Fruit fly (Drosophila melanogaster) whole organism, embryonic: ENCODE measurements around the gene CG43880.
A peak's percentile ranks its signal among the peaks of the same experiment; 100 is the strongest.

ENCODE experiments used
- BEAF-32 ChIP-seq: fragments of 200-800 bp; sonication (Bioruptor generic); optimal IDR thresholded peaks from 3 replicates; lab custom pipeline; 2017; ENCODE audit warnings: missing biosample characterization, missing genetic modification characterization, mild to moderate bottlenecking, moderate library complexity, missing genetic modification reagents
- CG10147 ChIP-seq: fragments of 200-800 bp; sonication (Bioruptor generic); optimal IDR thresholded peaks from 2 replicates; lab custom pipeline; 2019; ENCODE audit warnings: missing biosample characterization, mild to moderate bottlenecking, missing genetic modification characterization, moderate library complexity
- CG10267 ChIP-seq: fragments of 200-800 bp; sonication (Bioruptor generic); optimal IDR thresholded peaks from 2 replicates; lab custom pipeline; 2018; ENCODE audit warnings: missing biosample characterization, mild to moderate bottlenecking, missing genetic modification characterization, moderate library complexity
- CG10274 ChIP-seq: fragments of 200-800 bp; sonication (Bioruptor generic); optimal IDR thresholded peaks from 3 replicates; lab custom pipeline; 2017; ENCODE audit warnings: missing biosample characterization, mild to moderate bottlenecking, missing genetic modification characterization
- CG13287 ChIP-seq: fragments of 200-800 bp; sonication (Bioruptor generic); IDR thresholded peaks from 2 replicates; pipeline ENCODE4 v1.3.6; 2022; ENCODE audit warnings: missing biosample characterization, missing genetic modification characterization; ENCODE audit not compliant: partially characterized antibody
- CG1602 ChIP-seq: fragments of 200-800 bp; sonication (Bioruptor generic); optimal IDR thresholded peaks from 3 replicates; lab custom pipeline; 2016; ENCODE audit warnings: missing biosample characterization, missing genetic modification characterization
- CG1603 ChIP-seq: fragments of 200-800 bp; sonication (Bioruptor generic); optimal IDR thresholded peaks from 2 replicates; lab custom pipeline; 2019; ENCODE audit warnings: missing biosample characterization, mild to moderate bottlenecking, missing genetic modification characterization, moderate library complexity
- CG16813 ChIP-seq: fragments of 200-800 bp; sonication (Bioruptor generic); IDR thresholded peaks from 3 replicates; pipeline ENCODE4 v1.3.6; 2022; ENCODE audit warnings: missing biosample characterization, missing genetic modification characterization; ENCODE audit not compliant: partially characterized antibody
- CG18764 ChIP-seq: fragments of 200-800 bp; sonication (Bioruptor generic); optimal IDR thresholded peaks from 3 replicates; lab custom pipeline; 2016; ENCODE audit warnings: missing biosample characterization, missing genetic modification characterization
- CG2116 ChIP-seq: fragments of 200-800 bp; sonication (Bioruptor generic); optimal IDR thresholded peaks from 3 replicates; lab custom pipeline; 2018; ENCODE audit warnings: missing biosample characterization, mild to moderate bottlenecking, missing genetic modification characterization
- CG2129 ChIP-seq: fragments of 200-800 bp; sonication (Bioruptor generic); IDR thresholded peaks from 2 replicates; pipeline ENCODE4 v1.3.6; 2022; ENCODE audit warnings: missing biosample characterization, missing genetic modification characterization; ENCODE audit not compliant: partially characterized antibody
- CG3065 ChIP-seq: fragments of 200-800 bp; sonication (Bioruptor generic); optimal IDR thresholded peaks from 2 replicates; lab custom pipeline; 2016; ENCODE audit warnings: missing biosample characterization, missing genetic modification characterization
- CG4730 ChIP-seq: fragments of 200-800 bp; sonication (Bioruptor generic); IDR thresholded peaks from 2 replicates; pipeline ENCODE4 v1.3.6; 2022; ENCODE audit warnings: missing biosample characterization, missing genetic modification characterization
- CG6791 ChIP-seq: fragments of 200-800 bp; sonication (Bioruptor generic); IDR thresholded peaks from 3 replicates; pipeline ENCODE4 v1.3.6; 2022; ENCODE audit warnings: missing biosample characterization, missing genetic modification characterization; ENCODE audit not compliant: partially characterized antibody
- CG7987 ChIP-seq: fragments of 200-800 bp; sonication (Bioruptor generic); optimal IDR thresholded peaks from 2 replicates; lab custom pipeline; 2018; ENCODE audit warnings: missing biosample characterization, mild to moderate bottlenecking, missing genetic modification characterization, moderate library complexity
- CG8281 ChIP-seq: fragments of 200-800 bp; sonication (Bioruptor generic); optimal IDR thresholded peaks from 2 replicates; lab custom pipeline; 2018; ENCODE audit warnings: missing biosample characterization, mild to moderate bottlenecking, missing genetic modification characterization, moderate library complexity
- CG8290 ChIP-seq, 3 experiments: fragments of 200-800 bp; sonication (Bioruptor generic); optimal IDR thresholded peaks; 2 replicates each; lab custom pipeline; 2016 to 2019; ENCODE audit warnings: missing biosample characterization in 3 of 3, missing genetic modification characterization in 3 of 3, mild to moderate bottlenecking in 2 of 3, moderate library complexity in 1 of 3
- CG8478 ChIP-seq: fragments of >200 bp; optimal IDR thresholded peaks from 2 replicates; lab custom pipeline; 2018
- CG9797 ChIP-seq: fragments of 200-800 bp; sonication (Bioruptor generic); optimal IDR thresholded peaks from 3 replicates; lab custom pipeline; 2018; ENCODE audit warnings: missing biosample characterization, mild to moderate bottlenecking, missing genetic modification characterization
- D19B ChIP-seq: fragments of 200-800 bp; sonication (Bioruptor generic); optimal IDR thresholded peaks from 2 replicates; lab custom pipeline; 2017; ENCODE audit warnings: missing biosample characterization, mild to moderate bottlenecking, missing genetic modification characterization
- Dp ChIP-seq: fragments of 200-800 bp; sonication (Bioruptor generic); optimal IDR thresholded peaks from 2 replicates; lab custom pipeline; 2018; ENCODE audit warnings: missing biosample characterization, mild to moderate bottlenecking, missing genetic modification characterization, moderate library complexity
- Dref ChIP-seq: fragments of 200-800 bp; sonication (Bioruptor generic); IDR thresholded peaks from 2 replicates; pipeline ENCODE4 v1.3.6; 2022; ENCODE audit warnings: missing biosample characterization, missing genetic modification characterization
- E2f1 ChIP-seq: fragments of 200-800 bp; sonication (Bioruptor generic); IDR thresholded peaks from 2 replicates; pipeline ENCODE4 v1.3.6; 2022; ENCODE audit warnings: missing biosample characterization, missing genetic modification characterization
- E2f2 ChIP-seq: fragments of 200-800 bp; sonication (Bioruptor generic); IDR thresholded peaks from 2 replicates; pipeline ENCODE4 v1.3.6; 2022; ENCODE audit warnings: missing biosample characterization, missing genetic modification characterization
- Ets97D ChIP-seq: fragments of 200-800 bp; sonication (Bioruptor generic); optimal IDR thresholded peaks from 3 replicates; lab custom pipeline; 2016; ENCODE audit warnings: missing biosample characterization, missing genetic modification characterization
- Lhr ChIP-seq: fragments of 200-800 bp; sonication (Bioruptor generic); optimal IDR thresholded peaks from 3 replicates; lab custom pipeline; 2017; ENCODE audit warnings: mild to moderate bottlenecking, missing biosample characterization, missing genetic modification reagents, missing genetic modification characterization
- Myb ChIP-seq: fragments of 200-800 bp; sonication (Bioruptor generic); optimal IDR thresholded peaks from 2 replicates; lab custom pipeline; 2016; ENCODE audit warnings: missing biosample characterization, missing genetic modification characterization
- Opbp ChIP-seq: fragments of 200-800 bp; sonication (Bioruptor generic); IDR thresholded peaks from 3 replicates; pipeline ENCODE4 v1.3.6; 2022; ENCODE audit warnings: missing biosample characterization, missing genetic modification characterization; ENCODE audit not compliant: partially characterized antibody
- PHDP ChIP-seq: fragments of 200-800 bp; sonication (Bioruptor generic); optimal IDR thresholded peaks from 3 replicates; lab custom pipeline; 2018; ENCODE audit warnings: missing biosample characterization, mild to moderate bottlenecking, missing genetic modification characterization, moderate library complexity
- Scr ChIP-seq: fragments of 200-800 bp; sonication (Bioruptor generic); IDR thresholded peaks from 2 replicates; pipeline ENCODE4 v1.3.6; 2022; ENCODE audit warnings: missing biosample characterization, missing genetic modification characterization; ENCODE audit not compliant: partially characterized antibody
- Ssrp ChIP-seq: fragments of 200-800 bp; sonication (Bioruptor generic); optimal IDR thresholded peaks from 2 replicates; lab custom pipeline; 2018; ENCODE audit warnings: missing biosample characterization, mild to moderate bottlenecking, missing genetic modification characterization, moderate library complexity
- amos ChIP-seq: fragments of 200-800 bp; sonication (Bioruptor generic); IDR thresholded peaks from 2 replicates; pipeline ENCODE4 v1.3.6; 2022; ENCODE audit warnings: missing biosample characterization, missing genetic modification characterization; ENCODE audit not compliant: partially characterized antibody
- az2 ChIP-seq: fragments of 200-800 bp; sonication (Bioruptor generic); optimal IDR thresholded peaks from 3 replicates; lab custom pipeline; 2016; ENCODE audit warnings: missing biosample characterization, missing genetic modification characterization
- bbx ChIP-seq: fragments of 200-800 bp; sonication (Bioruptor generic); IDR thresholded peaks from 2 replicates; pipeline ENCODE4 v1.3.6; 2022; ENCODE audit warnings: missing biosample characterization, missing genetic modification characterization; ENCODE audit not compliant: partially characterized antibody
- crp ChIP-seq, 2 experiments: fragments of 200-800 bp; sonication (Bioruptor generic); optimal IDR thresholded peaks; 2 replicates in 1 of 2; 3 replicates in 1 of 2; lab custom pipeline; 2017; ENCODE audit warnings: missing biosample characterization in 2 of 2, missing genetic modification characterization in 2 of 2, mild to moderate bottlenecking in 1 of 2, moderate library complexity in 1 of 2
- dpn ChIP-seq, 2 experiments: fragments of 200-800 bp; sonication (Bioruptor generic); optimal IDR thresholded peaks; 3 replicates each; lab custom pipeline; 2016; ENCODE audit warnings: missing biosample characterization in 2 of 2, missing genetic modification characterization in 2 of 2
- en ChIP-seq: fragments of 200-800 bp; sonication (Bioruptor generic); optimal IDR thresholded peaks from 2 replicates; lab custom pipeline; 2016; ENCODE audit warnings: missing biosample characterization, missing genetic modification characterization
- fd64A ChIP-seq: fragments of 200-800 bp; sonication (Bioruptor generic); optimal IDR thresholded peaks from 3 replicates; lab custom pipeline; 2018; ENCODE audit warnings: missing biosample characterization, mild to moderate bottlenecking, missing genetic modification characterization
- fd96Cb ChIP-seq: fragments of 200-800 bp; sonication (Bioruptor generic); optimal IDR thresholded peaks from 2 replicates; lab custom pipeline; 2018; ENCODE audit warnings: missing biosample characterization, mild to moderate bottlenecking, missing genetic modification characterization, moderate library complexity
- gfzf ChIP-seq: fragments of 200-800 bp; sonication (Bioruptor generic); optimal IDR thresholded peaks from 2 replicates; lab custom pipeline; 2016; ENCODE audit warnings: missing biosample characterization, mild to moderate bottlenecking, missing genetic modification characterization, moderate library complexity
- hth ChIP-seq: fragments of >200 bp; optimal IDR thresholded peaks from 2 replicates; lab custom pipeline; 2017; ENCODE audit warnings: inconsistent platforms
- sima ChIP-seq: fragments of 200-800 bp; sonication (Bioruptor generic); optimal IDR thresholded peaks from 2 replicates; lab custom pipeline; 2016; ENCODE audit warnings: missing biosample characterization, missing genetic modification characterization
- stwl ChIP-seq: fragments of 200-800 bp; sonication (Bioruptor generic); optimal IDR thresholded peaks from 3 replicates; lab custom pipeline; 2018; ENCODE audit warnings: missing biosample characterization, mild to moderate bottlenecking, missing genetic modification characterization, moderate library complexity
- ttk ChIP-seq: fragments of 200-800 bp; sonication (Bioruptor generic); IDR thresholded peaks from 2 replicates; pipeline ENCODE4 v2.1.2; 2022; ENCODE audit warnings: missing biosample characterization, missing genetic modification characterization
- unc-4 ChIP-seq: fragments of 200-800 bp; sonication (Bioruptor generic); IDR thresholded peaks from 2 replicates; pipeline ENCODE4 v1.3.6; 2022; ENCODE audit warnings: missing biosample characterization, missing genetic modification characterization; ENCODE audit not compliant: partially characterized antibody
- usp ChIP-seq: fragments of >200 bp; optimal IDR thresholded peaks from 2 replicates; lab custom pipeline; 2017; ENCODE audit warnings: missing biosample characterization, missing genetic modification characterization
- wek ChIP-seq: fragments of 200-800 bp; sonication (Bioruptor generic); optimal IDR thresholded peaks from 3 replicates; lab custom pipeline; 2018; ENCODE audit warnings: missing biosample characterization, mild to moderate bottlenecking, missing genetic modification characterization, moderate library complexity

Gene CG43880

DNA sequence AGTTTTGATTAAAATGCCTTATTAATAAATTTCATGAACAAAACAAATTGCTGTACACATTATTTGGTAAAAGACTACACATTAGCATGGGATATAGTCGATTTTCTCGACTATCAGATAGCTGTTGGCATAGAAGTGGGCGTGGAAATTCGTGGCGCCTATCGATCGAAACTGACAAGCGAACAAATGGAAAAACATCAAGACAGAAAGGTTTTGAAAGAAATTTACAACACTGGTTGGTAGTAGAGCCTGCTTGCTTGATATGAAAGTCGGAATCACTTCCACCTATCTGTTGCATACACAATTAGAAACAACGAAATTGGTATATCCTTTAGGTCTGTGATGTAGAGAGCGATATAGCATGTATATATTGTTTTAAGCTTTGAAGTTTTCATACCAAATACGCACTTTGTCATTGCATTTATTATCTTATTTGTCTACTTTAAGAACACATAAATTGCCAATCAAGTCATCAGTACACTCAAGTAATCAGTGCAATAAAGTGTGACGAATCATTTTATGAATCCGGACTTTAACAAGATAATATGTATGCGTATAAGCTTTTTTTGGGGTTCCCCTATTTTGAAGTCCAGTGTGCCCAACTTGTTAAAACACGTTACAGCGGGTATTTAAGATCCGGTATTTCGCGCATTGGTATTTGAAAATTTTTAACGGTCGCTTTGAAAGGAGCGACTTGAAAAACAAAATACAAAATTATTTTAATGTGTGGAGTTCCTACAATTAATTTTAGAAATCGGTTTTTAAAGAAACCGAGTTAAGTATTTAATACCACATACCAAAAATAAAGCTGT, 30.1 kb downstream of the CG43880 start (continued):
- TF ChIP-seq CG8290 (GFP tag; optimal IDR thresholded peaks at IDR 0.05; lab: Kevin White, UChicago) (peak; percentile 63), CG8290 (tag; optimal IDR thresholded peaks at IDR 0.05; lab: Kevin White, UChicago) (peak; percentile 29 to 53), sima (no peak), PHDP (no peak), stwl (tag; lab: Kevin White, UChicago) (peak; percentile 98), crp (GFP tag; optimal IDR thresholded peaks at IDR 0.05; lab: Kevin White, UChicago) (peak in 1 of 2 experiments; percentile 50), Scr (GFP tag; lab: Robert Waterston, UW) (peak; percentile 38), CG16813 (GFP tag; lab: Robert Waterston, UW) (peak; percentile 53; the same call in 2 of the 3 replicates), Lhr (GFP tag; lab: Kevin White, UChicago) (peak; percentile 48), bbx (GFP tag; lab: Robert Waterston, UW) (0 out of 2 replicates have a peak, but pooled peaks have one; percentile 32), E2f1 (no peak), Ets97D (peak; percentile 7), CG9797 (GFP tag; lab: Kevin White, UChicago) (peak; percentile 24), CG13287 (GFP tag; lab: Robert Waterston, UW) (peak; percentile 19; the same call in 1 of the 2 replicates), D19B (GFP tag; lab: Kevin White, UChicago) (no peak), E2f2 (GFP tag; lab: Robert Waterston, UW) (peak; percentile 64), CG10267 (peak; percentile 68), dpn (GFP tag; optimal IDR thresholded peaks at IDR 0.05; lab: Kevin White, UChicago) (no peak), CG4730 (GFP tag; lab: Robert Waterston, UW) (no peak), CG1602 (GFP tag; lab: Kevin White, UChicago) (no peak), fd64A (GFP tag; lab: Kevin White, UChicago) (no peak), Dp (GFP tag; lab: Kevin White, UChicago) (peak; percentile 57), gfzf (GFP tag; lab: Kevin White, UChicago) (peak; percentile 70), CG2116 (GFP tag; lab: Kevin White, UChicago) (peak; percentile 28), wek (GFP tag; lab: Kevin White, UChicago) (no peak), CG7987 (no peak), CG8281 (tag; lab: Kevin White, UChicago) (peak; percentile 55), Ssrp (tag; lab: Kevin White, UChicago) (no peak), CG6791 (GFP tag; lab: Robert Waterston, UW) (peak; percentile 55; the same call in 1 of the 3 replicates), en (GFP tag; lab: Kevin White, UChicago) (no peak), CG10274 (no peak), ttk (GFP tag; lab: Robert Waterston, UW) (no peak), Dref (GFP tag; lab: Robert Waterston, UW) (peak; percentile 35; the same call in 1 of the 2 replicates), amos (GFP tag; lab: Robert Waterston, UW) (peak; percentile 41; the same call in 1 of the 2 replicates), CG10147 (GFP tag; lab: Kevin White, UChicago) (no peak), CG8478 (lab: Kevin White, UChicago) (no peak), CG1603 (tag; lab: Kevin White, UChicago) (peak; percentile 12), az2 (GFP tag; lab: Kevin White, UChicago) (no peak), unc-4 (no peak), Myb (GFP tag; lab: Kevin White, UChicago) (peak; percentile 91), CG2129 (GFP tag; lab: Robert Waterston, UW) (no peak), CG18764 (GFP tag; lab: Kevin White, UChicago) (no peak), BEAF-32 (peak; percentile 23), Opbp (0 out of 3 replicates have a peak, but pooled peaks have one; percentile 13), usp (GFP tag; lab: Kevin White, UChicago) (no peak), fd96Cb (tag; lab: Kevin White, UChicago) (no peak), CG3065 (GFP tag; lab: Kevin White, UChicago) (no peak), hth (no peak)
